Fruit fly (Drosophila melanogaster): Measurements from ENCODE around the gene Tektin-C.
A peak's percentile ranks its signal among the peaks of the same experiment; 100 is the strongest.

The Tektin-C gene

dm6 chr3L:5797274-5797673 is 931 bp upstream of the Tektin-C start:
- TF ChIP-seq CG8478 (optimal IDR thresholded peaks at IDR 0.05) (no peak), CTCF (optimal IDR thresholded peaks at IDR 0.05) (no peak)

dm6 chr3L:5793967-5794366 is 2.4 kb downstream of the Tektin-C start, which contains the start of gene Bre1:
Gene Bre1 (minus strand): TSS chr3L:5794192.
- TF ChIP-seq CG8478 (optimal IDR thresholded peaks at IDR 0.05) (no peak), CTCF (optimal IDR thresholded peaks at IDR 0.05) (peak in 1 of 2 experiments; percentile 16)

DNA sequence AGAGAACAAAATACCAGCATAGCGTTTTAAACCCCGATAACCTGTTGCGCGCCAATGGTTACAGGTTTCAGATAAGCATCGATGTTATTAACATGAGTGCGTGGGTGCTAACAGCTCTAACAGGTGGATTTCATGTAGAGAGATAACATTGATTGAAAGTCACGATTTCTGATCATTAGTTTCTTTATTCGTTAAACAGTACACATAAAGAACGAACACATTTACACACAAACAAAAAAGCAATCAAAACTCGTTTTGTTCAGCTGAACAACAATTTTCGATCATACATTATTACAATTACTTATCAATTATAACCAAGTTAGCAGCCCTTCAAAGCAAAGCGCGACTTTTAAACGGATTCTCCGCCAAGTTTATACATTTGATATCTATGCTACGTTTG is 6.7 kb downstream of the Tektin-C start:
- TF ChIP-seq CG8478 (optimal IDR thresholded peaks at IDR 0.05): no peak

DNA sequence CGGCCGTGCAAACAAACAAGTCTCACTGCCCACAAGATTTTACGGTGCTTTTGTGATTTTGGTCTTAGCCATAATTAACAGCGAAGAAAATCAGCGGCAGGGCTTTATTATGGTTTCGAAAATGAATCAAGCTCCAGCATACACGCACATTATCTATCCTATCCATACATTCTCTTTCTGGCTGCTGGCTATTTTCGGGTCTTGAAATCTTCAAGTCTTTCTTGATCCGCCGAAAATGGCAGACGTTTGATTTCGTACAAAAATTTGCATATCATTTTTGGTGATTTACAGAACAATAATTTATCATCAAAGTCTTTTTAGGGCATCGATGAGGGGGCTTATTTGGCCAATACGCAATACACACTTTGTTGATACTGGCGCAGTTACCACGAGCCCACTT is 7.5 kb downstream of the Tektin-C start:
- no peak for TF ChIP-seq CTCF (optimal IDR thresholded peaks at IDR 0.05)
- no peak for TF ChIP-seq CG8478 (optimal IDR thresholded peaks at IDR 0.05)

DNA sequence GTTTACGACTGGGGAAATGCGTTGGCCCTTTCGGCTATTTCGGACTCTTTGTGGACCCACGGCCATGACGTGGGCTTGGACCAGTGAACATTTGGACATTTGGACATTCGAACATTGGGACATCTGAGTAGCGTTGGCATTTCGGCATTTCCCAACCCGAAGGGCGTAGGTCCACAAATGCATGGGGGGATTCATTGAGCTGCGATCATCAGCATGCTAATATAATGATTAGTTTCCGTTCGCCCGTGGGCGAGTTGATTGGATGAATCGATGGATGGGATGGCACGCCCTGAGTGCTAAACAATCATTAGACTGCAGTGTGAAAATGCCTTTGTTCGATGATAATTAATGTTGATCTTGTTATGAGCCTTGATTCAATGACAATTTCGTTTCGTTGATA is 8.9 kb downstream of the Tektin-C start:
- no peak for TF ChIP-seq CTCF (optimal IDR thresholded peaks at IDR 0.05)
- no peak for TF ChIP-seq CG8478 (optimal IDR thresholded peaks at IDR 0.05)

DNA sequence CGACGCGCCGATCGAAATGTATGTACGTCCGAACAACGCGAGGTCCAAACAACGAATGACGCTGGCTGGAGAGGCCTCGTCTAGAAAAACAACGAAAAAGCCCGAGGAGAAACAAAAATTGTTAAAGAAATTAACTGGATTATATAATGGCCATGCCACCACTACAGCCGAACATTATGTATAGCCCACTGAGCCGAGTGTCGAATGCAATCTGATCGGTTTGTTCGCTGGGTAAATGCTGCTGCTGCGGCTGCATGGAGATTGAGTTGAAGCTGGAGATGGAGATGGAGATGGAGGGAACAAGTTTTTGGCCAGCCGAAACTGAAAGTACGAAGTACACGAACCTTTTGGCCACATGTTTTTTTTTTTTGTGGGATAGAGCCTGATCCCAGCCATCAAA is 9.7 kb downstream of the Tektin-C start, which contains the start of gene Cralbp:
Gene Cralbp (minus strand): TSS at position 115 of the 400 bp plus-strand sequence.
- TF ChIP-seq CTCF (optimal IDR thresholded peaks at IDR 0.05) (no peak), CG8478 (optimal IDR thresholded peaks at IDR 0.05) (no peak)

DNA sequence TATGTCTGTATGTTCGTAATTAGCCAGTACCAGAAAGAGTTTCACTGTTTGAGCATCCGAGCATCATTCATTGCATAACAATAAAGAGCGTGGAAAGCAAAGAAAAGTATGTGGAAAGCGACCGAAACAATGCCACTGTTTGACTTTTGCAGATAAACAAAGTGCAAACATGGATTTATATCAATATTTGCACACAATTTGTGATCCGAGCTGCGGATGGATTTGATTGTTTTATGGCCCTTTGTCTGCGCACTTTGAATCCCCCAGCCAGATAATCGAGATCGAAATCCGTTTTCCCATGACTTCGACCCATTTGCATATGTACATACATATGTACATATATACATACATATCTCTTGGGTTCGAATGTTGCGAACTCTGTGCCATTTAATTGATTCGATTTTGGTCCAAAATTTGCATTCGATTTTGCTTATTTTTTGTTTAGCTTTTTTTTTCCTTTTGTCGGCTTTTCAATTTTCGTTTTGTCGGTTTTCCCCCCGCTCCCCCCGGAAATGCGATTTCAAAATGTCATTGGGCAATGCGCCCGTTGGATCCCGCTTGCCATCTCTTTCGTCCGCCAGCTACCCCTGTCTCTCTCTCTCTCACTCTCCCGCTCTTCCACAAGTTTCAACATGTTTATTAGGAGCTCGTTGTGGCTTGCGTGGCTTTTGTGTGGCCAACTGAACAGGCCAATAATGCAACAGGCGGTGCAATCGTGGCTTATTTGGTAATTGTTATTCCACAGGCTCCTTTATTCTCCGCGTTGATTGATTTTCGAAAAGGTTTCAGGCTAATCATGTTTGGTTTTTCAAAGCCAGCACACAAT is 10.9 kb downstream of the Tektin-C start:
- TF ChIP-seq CG8478 (optimal IDR thresholded peaks at IDR 0.05) (no peak), CTCF (optimal IDR thresholded peaks at IDR 0.05) (no peak)

DNA sequence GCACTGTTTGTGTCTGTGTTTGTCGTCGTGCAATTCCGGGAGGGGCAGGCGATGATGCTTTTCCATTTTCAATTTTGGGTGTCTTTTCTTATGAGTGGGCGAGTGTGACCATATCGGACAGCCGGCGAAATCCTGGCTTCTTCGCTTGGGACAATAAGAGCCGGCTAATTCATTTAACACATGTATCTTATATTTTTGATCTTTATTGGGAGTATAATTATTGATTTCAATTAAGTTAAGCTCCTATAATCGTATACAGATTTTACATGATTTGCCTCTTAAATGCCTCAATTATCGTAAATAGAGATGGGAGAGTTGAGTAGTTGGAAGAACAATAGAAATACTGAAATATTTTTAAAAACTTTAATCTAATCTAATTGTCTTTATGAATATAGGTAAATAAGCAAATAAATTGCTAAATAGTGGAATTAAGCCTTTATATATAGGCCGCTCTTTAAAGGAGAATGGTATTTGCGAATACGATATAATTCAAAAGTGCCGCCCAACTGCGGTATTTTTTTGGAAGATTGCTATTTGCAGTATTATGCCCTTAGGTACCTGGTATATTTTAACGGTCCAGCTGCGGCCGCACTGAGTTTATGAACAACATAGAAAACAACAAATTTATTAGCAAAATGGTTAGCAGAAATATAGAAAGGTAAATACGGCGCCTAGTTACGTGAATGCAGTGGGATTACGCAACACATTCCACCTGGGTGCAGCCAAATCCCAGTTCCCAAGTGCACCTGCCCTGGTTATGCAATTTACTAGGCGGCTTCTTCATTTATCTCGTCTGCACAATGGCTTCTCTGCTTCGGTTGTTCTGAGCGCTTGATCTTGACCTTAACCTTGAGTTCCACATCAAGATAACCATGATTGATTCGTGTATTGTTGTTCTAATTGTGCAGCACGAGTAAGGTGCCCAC is 16.6 kb downstream of the Tektin-C start, which contains the start of the genes Myt1, PGRP-LD and Pmi:
Gene Myt1 (minus strand): TSS at position 116 of the 926 bp plus-strand sequence.
Gene PGRP-LD (plus strand): TSS at position 576 of the 926 bp plus-strand sequence.
Gene Pmi (plus strand): TSS at position 576 of the 926 bp plus-strand sequence.
- no peak for TF ChIP-seq CTCF (optimal IDR thresholded peaks at IDR 0.05)
- TF ChIP-seq CG8478 (optimal IDR thresholded peaks at IDR 0.05): no peak

- no peak for TF ChIP-seq CTCF (optimal IDR thresholded peaks at IDR 0.05)
Measured at dm6 chr3L:5777114-5777513, 19.2 kb downstream of the Tektin-C start, which contains the start of gene vito. Gene vito (minus strand): TSS chr3L:5777333.

dm6 chr3L:5774782-5775181 is 21.6 kb downstream of the Tektin-C start:
- TF ChIP-seq CG8478 (optimal IDR thresholded peaks at IDR 0.05): no peak
- TF ChIP-seq CTCF (optimal IDR thresholded peaks at IDR 0.05): no peak

DNA sequence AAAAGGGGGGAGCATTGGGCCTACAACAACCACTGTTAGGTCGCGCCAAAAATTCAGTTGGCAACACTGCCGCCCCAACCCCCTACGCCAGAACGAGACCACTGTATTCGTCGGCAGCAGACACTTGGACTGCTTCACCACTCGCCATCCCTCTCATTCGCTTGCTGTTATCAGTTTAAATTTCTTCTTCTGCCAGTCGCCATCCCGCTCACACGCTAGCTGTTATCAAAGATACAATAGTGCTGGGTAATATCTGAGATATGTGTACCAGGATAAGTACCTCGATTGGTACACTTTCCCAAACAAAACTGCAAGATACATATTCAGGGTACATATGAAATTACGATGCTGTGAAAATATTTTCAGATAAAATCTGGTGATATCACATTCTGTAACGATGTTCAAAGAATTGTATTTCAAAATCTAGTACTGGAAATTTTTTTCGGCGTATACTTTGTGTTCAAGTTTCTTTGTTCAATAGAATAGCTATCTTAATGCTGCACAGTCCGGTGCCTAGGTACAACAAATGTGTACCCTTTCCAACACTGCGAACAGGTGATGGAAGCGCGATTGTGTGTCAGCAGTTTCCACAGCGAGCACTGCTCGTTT is 25.4 kb downstream of the Tektin-C start:
- TF ChIP-seq CG8478 (optimal IDR thresholded peaks at IDR 0.05) (no peak), CTCF (optimal IDR thresholded peaks at IDR 0.05) (peak; percentile 38 to 61)

dm6 chr3L:5770113-5770798 is 26.1 kb downstream of the Tektin-C start:
- TF ChIP-seq CTCF (optimal IDR thresholded peaks at IDR 0.05) (no peak), CG8478 (optimal IDR thresholded peaks at IDR 0.05) (no peak)

dm6 chr3L:5768532-5769497 is 27.5 kb downstream of the Tektin-C start, which contains the start of the genes Ppat-Dpck and scny:
Gene Ppat-Dpck (minus strand): TSS chr3L:5768794.
Gene scny (plus strand): TSS chr3L:5769002.
- TF ChIP-seq CG8478 (optimal IDR thresholded peaks at IDR 0.05): no peak
- peak in 1 of 2 experiments; percentile 6 for TF ChIP-seq CTCF (optimal IDR thresholded peaks at IDR 0.05)
